Worm (Caenorhabditis elegans): Measurements from ENCODE around the gene rfc-3.

rfc-3 gene

ce11 chrIV:13109751-13110150, 14.2 kb downstream of the rfc-3 start, which contains the start of gene best-1:
Gene best-1 (minus strand): TSS chrIV:13109779.
- no peak for TF ChIP-seq lim-6 (tag; optimal IDR thresholded peaks at IDR 0.05)
- TF ChIP-seq ceh-24 (tag; optimal IDR thresholded peaks at IDR 0.05): no peak
- no peak for TF ChIP-seq lin-11 (tag; optimal IDR thresholded peaks at IDR 0.05)
- no peak for TF ChIP-seq ama-1 (optimal IDR thresholded peaks at IDR 0.05)
- no peak for TF ChIP-seq ahr-1 (tag; optimal IDR thresholded peaks at IDR 0.05)
- no peak for TF ChIP-seq ttx-3 (tag; optimal IDR thresholded peaks at IDR 0.05)
- TF ChIP-seq K02D7.2 (tag; optimal IDR thresholded peaks at IDR 0.05): no peak
- no peak for TF ChIP-seq elt-2 (tag; optimal IDR thresholded peaks at IDR 0.05)
- no peak for TF ChIP-seq ceh-31 (tag; optimal IDR thresholded peaks at IDR 0.05)

- TF ChIP-seq ceh-24 (tag; optimal IDR thresholded peaks at IDR 0.05) (no peak), pha-4 (tag; optimal IDR thresholded peaks at IDR 0.05) (no peak), sox-2 (GFP tag; IDR thresholded peaks at IDR 0.05) (no peak), ceh-9 (tag; optimal IDR thresholded peaks at IDR 0.05) (no peak), pha-2 (tag; optimal IDR thresholded peaks at IDR 0.05) (no peak), ref-2 (tag; optimal IDR thresholded peaks at IDR 0.05) (no peak), lim-6 (tag; optimal IDR thresholded peaks at IDR 0.05) (no peak), dmd-4 (tag; optimal IDR thresholded peaks at IDR 0.05; ENCODE audit: borderline replicate concordance) (no peak), dve-1 (tag; optimal IDR thresholded peaks at IDR 0.05) (no peak), pros-1 (tag; optimal IDR thresholded peaks at IDR 0.05) (no peak), hlh-13 (GFP tag; optimal IDR thresholded peaks at IDR 0.05) (no peak), npax-4 (tag; optimal IDR thresholded peaks at IDR 0.05) (no peak), unc-3 (GFP tag; conservative IDR thresholded peaks at IDR 0.05) (no peak), unc-3 (tag; optimal IDR thresholded peaks at IDR 0.05) (no peak), rnt-1 (tag; optimal IDR thresholded peaks at IDR 0.05) (no peak), ceh-6 (GFP tag; optimal IDR thresholded peaks at IDR 0.05) (no peak), nhr-232 (tag; optimal IDR thresholded peaks at IDR 0.05) (no peak), ceh-2 (tag; optimal IDR thresholded peaks at IDR 0.05) (no peak), ceh-18 (tag; optimal IDR thresholded peaks at IDR 0.05) (no peak), ceh-30 (tag; optimal IDR thresholded peaks at IDR 0.05) (no peak)
Observed at ce11 chrIV:13110876-13111275, 15.3 kb downstream of the rfc-3 start.

- TF ChIP-seq unc-42 (tag; optimal IDR thresholded peaks at IDR 0.05) (no peak), pqm-1 (tag; optimal IDR thresholded peaks at IDR 0.05) (no peak), ceh-45 (GFP tag; IDR thresholded peaks at IDR 0.05) (no peak), hlh-30 (tag; optimal IDR thresholded peaks at IDR 0.05; ENCODE audit: insufficient read depth) (no peak), pha-2 (tag; optimal IDR thresholded peaks at IDR 0.05) (no peak), F13H6.1 (tag; optimal IDR thresholded peaks at IDR 0.05) (no peak), hlh-13 (GFP tag; optimal IDR thresholded peaks at IDR 0.05) (no peak), T23F11.4 (GFP tag; optimal IDR thresholded peaks at IDR 0.05) (no peak), pros-1 (tag; optimal IDR thresholded peaks at IDR 0.05) (no peak), lin-11 (tag; optimal IDR thresholded peaks at IDR 0.05) (no peak), unc-3 (GFP tag; conservative IDR thresholded peaks at IDR 0.05) (no peak), unc-3 (tag; optimal IDR thresholded peaks at IDR 0.05) (no peak), C38D4.7 (GFP tag; optimal IDR thresholded peaks at IDR 0.05) (no peak), nfya-1 (tag; optimal IDR thresholded peaks at IDR 0.05) (no peak), pag-3 (tag; optimal IDR thresholded peaks at IDR 0.05; ENCODE audit: borderline replicate concordance) (no peak)
Observed at ce11 chrIV:13112982-13113381, 17.4 kb downstream of the rfc-3 start, which contains the start of gene best-2. Gene best-2 (minus strand): TSS chrIV:13113082.

DNA sequence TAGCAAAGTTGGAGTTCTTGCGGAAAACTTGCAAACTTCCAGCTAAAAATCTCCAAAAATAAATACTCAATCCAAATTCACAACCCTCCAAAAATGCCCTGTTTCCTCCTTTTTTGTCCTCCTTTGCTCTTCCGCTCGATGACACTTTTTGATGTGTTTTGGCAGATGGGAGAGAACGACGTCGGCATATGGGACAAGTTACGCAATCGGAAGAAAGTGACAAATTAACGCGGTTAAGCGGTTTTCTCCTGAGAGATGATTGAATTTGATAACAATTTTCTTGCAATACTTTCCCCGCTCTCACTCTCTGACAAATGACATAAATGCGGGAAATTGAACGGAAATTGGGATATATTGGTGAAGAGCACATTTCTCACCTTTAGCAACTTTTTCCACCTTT, 21.1 kb downstream of the rfc-3 start:
- no peak for TF ChIP-seq Y22D7AL.16 (tag; optimal IDR thresholded peaks at IDR 0.05)
- no peak for TF ChIP-seq pax-1 (tag; optimal IDR thresholded peaks at IDR 0.05)
- no peak for TF ChIP-seq fax-1 (tag; optimal IDR thresholded peaks at IDR 0.05)
